Fruit fly (Drosophila melanogaster): ENCODE measurements around the gene chrb.

chrb gene

dm6 chr3L:11485956-11486609 is 1.3 kb upstream of the chrb start (continued):
- peak; percentile 34; the same call in 1 of the 3 replicates for TF ChIP-seq CG6163 (GFP tag; IDR thresholded peaks at IDR 0.05)
- TF ChIP-seq CG11294 (GFP tag; IDR thresholded peaks at IDR 0.05) = no peak
- TF ChIP-seq CG11902 (GFP tag; optimal IDR thresholded peaks at IDR 0.05) = no peak
- TF ChIP-seq CG6276 (GFP tag; optimal IDR thresholded peaks at IDR 0.05) = no peak
- TF ChIP-seq CG32006 (GFP tag; optimal IDR thresholded peaks at IDR 0.05) = peak; percentile 31
- peak; percentile 2 for TF ChIP-seq Ets96B (tag; optimal IDR thresholded peaks at IDR 0.05)
- TF ChIP-seq Gug (GFP tag; IDR thresholded peaks at IDR 0.05) = no peak
- TF ChIP-seq topi (GFP tag; optimal IDR thresholded peaks at IDR 0.05) = peak; percentile 9
- TF ChIP-seq salr (GFP tag; optimal IDR thresholded peaks at IDR 0.05) = peak in 1 of 2 experiments; percentile 14
- no peak for TF ChIP-seq CG7368 (GFP tag; optimal IDR thresholded peaks at IDR 0.05)
- peak; percentile 1 for TF ChIP-seq Smox (GFP tag; optimal IDR thresholded peaks at IDR 0.05)
- no peak for TF ChIP-seq vri (GFP tag; optimal IDR thresholded peaks at IDR 0.05)
- TF ChIP-seq ss (GFP tag; optimal IDR thresholded peaks at IDR 0.05) = no peak
- TF ChIP-seq Eip75B (GFP tag; optimal IDR thresholded peaks at IDR 0.05) = peak; percentile 12

dm6 chr3L:11488264-11488663 is 914 bp downstream of the chrb start:
- peak; percentile 10 for TF ChIP-seq Eip78C (GFP tag)
- no peak for TF ChIP-seq CG8632 (GFP tag; optimal IDR thresholded peaks at IDR 0.05)

dm6 chr3L:11489489-11489888 is 2.1 kb downstream of the chrb start:
- no peak for TF ChIP-seq net (GFP tag; optimal IDR thresholded peaks at IDR 0.05)
- no peak for TF ChIP-seq svp (GFP tag)
- TF ChIP-seq eg (GFP tag; IDR thresholded peaks at IDR 0.05) = 0 out of 3 replicates have a peak, but pooled peaks have one; percentile 21
- 0 out of 3 replicates have a peak, but pooled peaks have one; percentile 19 for TF ChIP-seq CG6163 (GFP tag; IDR thresholded peaks at IDR 0.05)
- no peak for TF ChIP-seq CG8119 (GFP tag; IDR thresholded peaks at IDR 0.05)

- TF ChIP-seq achi (GFP tag; optimal IDR thresholded peaks at IDR 0.05) (no peak), vri (GFP tag; optimal IDR thresholded peaks at IDR 0.05) (peak; percentile 3), Met (GFP tag; optimal IDR thresholded peaks at IDR 0.05) (no peak)
These were observed 3.2 kb downstream of the chrb start for dm6 chr3L:11490539-11490938.

- TF ChIP-seq fkh (GFP tag; optimal IDR thresholded peaks at IDR 0.05) (peak; percentile 2), CG10669 (GFP tag; optimal IDR thresholded peaks at IDR 0.05) (peak; percentile 65), esn (GFP tag; optimal IDR thresholded peaks at IDR 0.05) (peak; percentile 84), OdsH (GFP tag; optimal IDR thresholded peaks at IDR 0.05) (peak; percentile 70), dsx (GFP tag; optimal IDR thresholded peaks at IDR 0.05; ENCODE audit: poor library complexity, severe bottlenecking) (peak; percentile 48), ss (GFP tag; optimal IDR thresholded peaks at IDR 0.05) (peak; percentile 43 to 49), CG11762 (GFP tag; optimal IDR thresholded peaks at IDR 0.05; ENCODE audit: insufficient read depth) (peak; percentile 27), CG31627 (GFP tag; optimal IDR thresholded peaks at IDR 0.05) (peak; percentile 86), Hr38 (GFP tag; optimal IDR thresholded peaks at IDR 0.05) (no peak), eg (GFP tag; IDR thresholded peaks at IDR 0.05) (peak; percentile 68; the same call in 2 of the 3 replicates), pdm3 (GFP tag; optimal IDR thresholded peaks at IDR 0.05) (peak; percentile 66), CG9139 (GFP tag; optimal IDR thresholded peaks at IDR 0.05) (no peak), Hr39 (GFP tag; optimal IDR thresholded peaks at IDR 0.05) (peak; percentile 90), fd85E (GFP tag; optimal IDR thresholded peaks at IDR 0.05) (peak; percentile 7), CG11294 (GFP tag; IDR thresholded peaks at IDR 0.05) (no peak), Ets21C (GFP tag; optimal IDR thresholded peaks at IDR 0.05) (peak; percentile 78), fd59A (GFP tag; optimal IDR thresholded peaks at IDR 0.05) (peak; percentile 17), Hr4 (GFP tag; optimal IDR thresholded peaks at IDR 0.05) (peak; percentile 52), svp (GFP tag) (peak; percentile 96), Smox (GFP tag; optimal IDR thresholded peaks at IDR 0.05) (peak; percentile 80), lz (GFP tag; optimal IDR thresholded peaks at IDR 0.05) (peak; percentile 80), cyc (GFP tag; optimal IDR thresholded peaks at IDR 0.05) (peak; percentile 81), CG1621 (tag; optimal IDR thresholded peaks at IDR 0.05) (no peak), net (GFP tag; optimal IDR thresholded peaks at IDR 0.05) (peak; percentile 56), dac (GFP tag; optimal IDR thresholded peaks at IDR 0.05) (no peak), CG6854 (GFP tag; optimal IDR thresholded peaks at IDR 0.05) (peak; percentile 53)
These were observed 4.0 kb downstream of the chrb start for dm6 chr3L:11491222-11491873.
